Worm (Caenorhabditis elegans) whole organism, L1 larva: ENCODE data around the gene arp-11.

Source experiments
- C34B4.2 ChIP-seq: sonication (generic microtip); optimal IDR thresholded peaks from 2 replicates; lab custom pipeline; 2017; ENCODE audit warnings: mild to moderate bottlenecking, missing genetic modification characterization, missing compliant biosample characterization
- Y116A8C.19 ChIP-seq: sonication (generic microtip); optimal IDR thresholded peaks from 2 replicates; lab custom pipeline; 2016; ENCODE audit warnings: missing compliant biosample characterization, missing genetic modification characterization, borderline replicate concordance
- alr-1 ChIP-seq: fragments of 200-800 bp; sonication (Bioruptor generic); optimal IDR thresholded peaks from 2 replicates; lab custom pipeline; 2018; ENCODE audit warnings: borderline replicate concordance, mild to moderate bottlenecking, missing genetic modification characterization, missing compliant biosample characterization
- aly-2 ChIP-seq: fragments of 150-350 bp; optimal IDR thresholded peaks from 2 replicates; lab custom pipeline; 2014; ENCODE audit warnings: missing biosample characterization, missing genetic modification characterization
- ceh-8 ChIP-seq: fragments of 200-800 bp; sonication (Bioruptor generic); optimal IDR thresholded peaks from 2 replicates; lab custom pipeline; 2018; ENCODE audit warnings: mild to moderate bottlenecking, missing genetic modification characterization, moderate library complexity, missing compliant biosample characterization
- ceh-88 ChIP-seq: fragments of 200-800 bp; sonication (Bioruptor generic); IDR thresholded peaks from 2 replicates; pipeline ENCODE4 v1.3.6; 2022; ENCODE audit warnings: missing genetic modification characterization, missing compliant biosample characterization
- ces-1 ChIP-seq: fragments of 150-350 bp; optimal IDR thresholded peaks from 2 replicates; lab custom pipeline; 2014; ENCODE audit warnings: missing biosample characterization, missing genetic modification reagents, missing genetic modification characterization
- efl-1 ChIP-seq, 4 experiments: fragments of 150-350 bp; optimal IDR thresholded peaks in 3 of 4; peaks in 1 of 4; 1 replicate in 1 of 4; 2 replicates in 3 of 4; lab custom pipeline; 2014; ENCODE audit warnings: missing biosample characterization in 2 of 4, missing genetic modification characterization in 2 of 4, missing genetic modification reagents in 2 of 4
- efl-3 ChIP-seq: fragments of 200-800 bp; sonication (Bioruptor generic); optimal IDR thresholded peaks from 2 replicates; lab custom pipeline; 2018; ENCODE audit warnings: mild to moderate bottlenecking, missing genetic modification characterization, missing compliant biosample characterization
- egl-13 ChIP-seq: sonication (generic microtip); optimal IDR thresholded peaks from 2 replicates; lab custom pipeline; 2016; ENCODE audit warnings: missing genotype, missing genetic modification reagents, missing genetic modification characterization, missing compliant biosample characterization
- elt-2 ChIP-seq: sonication (generic microtip); optimal IDR thresholded peaks from 2 replicates; lab custom pipeline; 2016; ENCODE audit warnings: missing genetic modification characterization, mild to moderate bottlenecking, inconsistent platforms, missing compliant biosample characterization, missing genetic modification reagents
- fkh-10 ChIP-seq: sonication (generic microtip); optimal IDR thresholded peaks from 2 replicates; lab custom pipeline; 2017; ENCODE audit warnings: missing biosample characterization, missing genetic modification reagents, missing genetic modification characterization
- fkh-4 ChIP-seq: sonication (generic microtip); optimal IDR thresholded peaks from 2 replicates; lab custom pipeline; 2016; ENCODE audit warnings: missing compliant biosample characterization, missing genetic modification characterization, borderline replicate concordance
- fos-1 ChIP-seq: fragments of 150-350 bp; optimal IDR thresholded peaks from 2 replicates; lab custom pipeline; 2014; ENCODE audit warnings: missing biosample characterization, missing genetic modification characterization
- grh-1 ChIP-seq: fragments of 200-800 bp; sonication (Bioruptor generic); IDR thresholded peaks from 2 replicates; pipeline ENCODE4 v1.3.6; 2022; ENCODE audit warnings: missing genetic modification reagents, missing genetic modification characterization, missing compliant biosample characterization
- hlh-4 ChIP-seq: sonication (generic microtip); optimal IDR thresholded peaks from 2 replicates; lab custom pipeline; 2016; ENCODE audit warnings: mild to moderate bottlenecking, missing genetic modification characterization, missing compliant biosample characterization
- irx-1 ChIP-seq: sonication (generic microtip); optimal IDR thresholded peaks from 2 replicates; lab custom pipeline; 2016; ENCODE audit warnings: missing genetic modification characterization, missing compliant biosample characterization
- jun-1 ChIP-seq: fragments of 150-350 bp; optimal IDR thresholded peaks from 2 replicates; lab custom pipeline; 2014; ENCODE audit warnings: missing biosample characterization, missing genetic modification reagents, missing genetic modification characterization
- lin-14 ChIP-seq: fragments of 200-800 bp; sonication (Bioruptor generic); optimal IDR thresholded peaks from 2 replicates; lab custom pipeline; 2018; ENCODE audit warnings: mild to moderate bottlenecking, missing genetic modification characterization, moderate library complexity, missing compliant biosample characterization
- lir-3 ChIP-seq: sonication (generic microtip); optimal IDR thresholded peaks from 2 replicates; lab custom pipeline; 2016; ENCODE audit warnings: mild to moderate bottlenecking, missing genetic modification characterization, moderate library complexity, missing compliant biosample characterization; ENCODE audit not compliant: poor library complexity
- mdl-1 ChIP-seq, 2 experiments: fragments of 150-350 bp; optimal IDR thresholded peaks; 2 replicates each; lab custom pipeline; 2014 to 2017; ENCODE audit warnings: missing biosample characterization in 2 of 2, missing genetic modification characterization in 2 of 2, inconsistent platforms in 1 of 2
- mef-2 ChIP-seq: fragments of 150-350 bp; optimal IDR thresholded peaks from 2 replicates; lab custom pipeline; 2014; ENCODE audit warnings: missing biosample characterization, missing genetic modification characterization
- nhr-11 ChIP-seq: fragments of 150-350 bp; optimal IDR thresholded peaks from 2 replicates; lab custom pipeline; 2014; ENCODE audit warnings: missing biosample characterization, missing genetic modification characterization
- nhr-20 ChIP-seq: sonication (generic microtip); optimal IDR thresholded peaks from 2 replicates; lab custom pipeline; 2016; ENCODE audit warnings: mild to moderate bottlenecking, missing genetic modification characterization, missing compliant biosample characterization
- nhr-237 ChIP-seq: fragments of 150-350 bp; optimal IDR thresholded peaks from 2 replicates; lab custom pipeline; 2014; ENCODE audit warnings: missing biosample characterization, missing genetic modification characterization
- nhr-28 ChIP-seq: fragments of 150-350 bp; optimal IDR thresholded peaks from 2 replicates; lab custom pipeline; 2014; ENCODE audit warnings: missing biosample characterization, missing genetic modification characterization
- nhr-47 ChIP-seq: sonication (generic microtip); optimal IDR thresholded peaks from 2 replicates; lab custom pipeline; 2016; ENCODE audit warnings: mild to moderate bottlenecking, missing genetic modification characterization, moderate library complexity, missing compliant biosample characterization
- nhr-71 ChIP-seq: sonication (generic microtip); optimal IDR thresholded peaks from 2 replicates; lab custom pipeline; 2016; ENCODE audit warnings: mild to moderate bottlenecking, missing genetic modification characterization, moderate library complexity, missing compliant biosample characterization
- nhr-76 ChIP-seq: sonication (generic microtip); optimal IDR thresholded peaks from 2 replicates; lab custom pipeline; 2017; ENCODE audit warnings: missing biosample characterization, missing genetic modification characterization
- nhr-77 ChIP-seq: fragments of 150-350 bp; optimal IDR thresholded peaks from 2 replicates; lab custom pipeline; 2014; ENCODE audit warnings: missing biosample characterization, missing genetic modification characterization
- nhr-84 ChIP-seq: sonication (generic microtip); optimal IDR thresholded peaks from 2 replicates; lab custom pipeline; 2017; ENCODE audit warnings: missing biosample characterization, missing genetic modification characterization
- nhr-90 ChIP-seq: sonication (generic microtip); optimal IDR thresholded peaks from 2 replicates; lab custom pipeline; 2016; ENCODE audit warnings: mild to moderate bottlenecking, missing genetic modification characterization, missing compliant biosample characterization; ENCODE audit not compliant: poor library complexity
- pax-3 ChIP-seq: fragments of 200-800 bp; sonication (Bioruptor generic); optimal IDR thresholded peaks from 2 replicates; lab custom pipeline; 2018; ENCODE audit warnings: mild to moderate bottlenecking, missing genetic modification characterization, moderate library complexity, missing compliant biosample characterization
- pqm-1 ChIP-seq: sonication (generic microtip); optimal IDR thresholded peaks from 3 replicates; lab custom pipeline; 2017; ENCODE audit warnings: missing biosample characterization, missing genetic modification characterization
- rnt-1 ChIP-seq: sonication (generic microtip); optimal IDR thresholded peaks from 2 replicates; lab custom pipeline; 2016; ENCODE audit warnings: mild to moderate bottlenecking, missing genetic modification characterization, moderate library complexity, missing compliant biosample characterization
- snu-23 ChIP-seq: sonication (generic microtip); optimal IDR thresholded peaks from 2 replicates; lab custom pipeline; 2016; ENCODE audit warnings: missing genetic modification characterization, missing compliant biosample characterization
- sox-4 ChIP-seq: sonication (generic microtip); optimal IDR thresholded peaks from 2 replicates; lab custom pipeline; 2016; ENCODE audit warnings: missing genetic modification characterization, missing compliant biosample characterization
- sup-37 ChIP-seq: fragments of 200-800 bp; sonication (Bioruptor generic); optimal IDR thresholded peaks from 2 replicates; lab custom pipeline; 2018; ENCODE audit warnings: mild to moderate bottlenecking, missing genetic modification characterization, missing compliant biosample characterization
- swsn-7 ChIP-seq: sonication (generic microtip); optimal IDR thresholded peaks from 2 replicates; lab custom pipeline; 2016; ENCODE audit warnings: missing genetic modification characterization, missing compliant biosample characterization
- tbx-2 ChIP-seq: sonication (generic microtip); optimal IDR thresholded peaks from 2 replicates; lab custom pipeline; 2016; ENCODE audit warnings: missing genetic modification characterization, missing compliant biosample characterization
- tlp-1 ChIP-seq: fragments of 150-350 bp; optimal IDR thresholded peaks from 2 replicates; lab custom pipeline; 2014; ENCODE audit warnings: missing biosample characterization, missing genetic modification characterization
- unc-130 ChIP-seq: fragments of 150-350 bp; optimal IDR thresholded peaks from 2 replicates; lab custom pipeline; 2017; ENCODE audit warnings: missing biosample characterization, missing genetic modification characterization, inconsistent platforms
- unc-30 ChIP-seq: sonication (generic microtip); optimal IDR thresholded peaks from 2 replicates; lab custom pipeline; 2017; ENCODE audit warnings: missing biosample characterization, missing genetic modification characterization
- unc-98 ChIP-seq: fragments of 200-800 bp; sonication (Bioruptor generic); IDR thresholded peaks from 2 replicates; pipeline ENCODE4 v1.3.6; 2022; ENCODE audit warnings: missing genetic modification characterization, missing compliant biosample characterization
- vab-15 ChIP-seq: sonication (generic microtip); optimal IDR thresholded peaks from 2 replicates; lab custom pipeline; 2017; ENCODE audit warnings: missing genotype, mild to moderate bottlenecking, missing genetic modification characterization, missing compliant biosample characterization
- xbp-1 ChIP-seq: sonication (generic microtip); optimal IDR thresholded peaks from 2 replicates; lab custom pipeline; 2016; ENCODE audit warnings: missing genetic modification characterization, missing compliant biosample characterization
- zag-1 ChIP-seq: fragments of 150-350 bp; optimal IDR thresholded peaks from 2 replicates; lab custom pipeline; 2014; ENCODE audit warnings: missing biosample characterization, missing genetic modification characterization
- zip-4 ChIP-seq: fragments of 200-800 bp; sonication (Bioruptor generic); optimal IDR thresholded peaks from 2 replicates; lab custom pipeline; 2018; ENCODE audit warnings: mild to moderate bottlenecking, missing genetic modification characterization, moderate library complexity, missing compliant biosample characterization
- ztf-11 ChIP-seq, 2 experiments: sonication (generic microtip); optimal IDR thresholded peaks; 2 replicates each; lab custom pipeline; 2016 to 2017; ENCODE audit warnings: missing genetic modification characterization in 2 of 2, missing biosample characterization in 1 of 2, missing compliant biosample characterization in 1 of 2
- ztf-4 ChIP-seq: fragments of 150-350 bp; optimal IDR thresholded peaks from 2 replicates; lab custom pipeline; 2014; ENCODE audit warnings: missing biosample characterization, missing genetic modification characterization

Gene arp-11

ce11 chrIV:7906643-7907042 is 4.6 kb upstream of the arp-11 start:
- TF ChIP-seq mef-2 (tag; lab: Kevin White, UChicago): no peak
- TF ChIP-seq efl-1 (optimal IDR thresholded peaks at IDR 0.05; lab: Kevin White, UChicago): no peak
- TF ChIP-seq efl-1 (GFP tag; optimal IDR thresholded peaks at IDR 0.05 in 1 of 2; lab: Kevin White, UChicago): peak in 1 of 2 experiments; percentile 91

ce11 chrIV:7903359-7903758 is 1.3 kb upstream of the arp-11 start, which contains the start of gene C49H3.6:
C49H3.6 (plus strand) TSS chrIV:7903738.
- no peak for TF ChIP-seq alr-1
- peak; percentile 79 for TF ChIP-seq lin-14 (GFP tag; lab: Kevin White, UChicago)
- TF ChIP-seq tbx-2 (tag; lab: Kevin White, UChicago): peak; percentile 6
- no peak for TF ChIP-seq grh-1 (GFP tag; lab: Robert Waterston, UW)
- no peak for TF ChIP-seq jun-1 (tag; lab: Kevin White, UChicago)
- no peak for TF ChIP-seq vab-15 (tag; lab: Kevin White, UChicago)
- no peak for TF ChIP-seq zip-4 (GFP tag; lab: Kevin White, UChicago)
- no peak for TF ChIP-seq ces-1 (GFP tag; lab: Kevin White, UChicago)
- TF ChIP-seq lir-3 (tag; lab: Kevin White, UChicago): peak; percentile 3
- no peak for TF ChIP-seq egl-13 (tag; lab: Kevin White, UChicago)
- TF ChIP-seq snu-23: peak; percentile 47
- TF ChIP-seq irx-1 (tag; lab: Kevin White, UChicago): no peak
- TF ChIP-seq sup-37 (GFP tag; lab: Kevin White, UChicago): no peak
- TF ChIP-seq nhr-20: peak; percentile 17
- no peak for TF ChIP-seq C34B4.2 (tag; lab: Kevin White, UChicago)
- no peak for TF ChIP-seq nhr-11
- no peak for TF ChIP-seq zag-1
- no peak for TF ChIP-seq efl-3 (GFP tag; lab: Kevin White, UChicago)
- no peak for TF ChIP-seq fos-1
- no peak for TF ChIP-seq aly-2 (tag; lab: Kevin White, UChicago)
- peak; percentile 40 for TF ChIP-seq swsn-7 (tag; lab: Kevin White, UChicago)
- TF ChIP-seq nhr-90 (tag; lab: Kevin White, UChicago): no peak
- TF ChIP-seq ztf-11 (tag; optimal IDR thresholded peaks at IDR 0.05; lab: Kevin White, UChicago): no peak
- no peak for TF ChIP-seq pax-3 (tag; lab: Kevin White, UChicago)
- TF ChIP-seq nhr-84 (tag; lab: Kevin White, UChicago): no peak
- peak; percentile 24 to 26 for TF ChIP-seq efl-1 (optimal IDR thresholded peaks at IDR 0.05; lab: Kevin White, UChicago)
- TF ChIP-seq efl-1 (GFP tag; optimal IDR thresholded peaks at IDR 0.05 in 1 of 2; lab: Kevin White, UChicago): no peak
- TF ChIP-seq nhr-76 (tag; lab: Kevin White, UChicago): no peak
- TF ChIP-seq rnt-1: peak; percentile 42
- TF ChIP-seq nhr-237 (tag; lab: Kevin White, UChicago): no peak
- TF ChIP-seq nhr-28: no peak
- TF ChIP-seq elt-2: no peak
- no peak for TF ChIP-seq pqm-1 (tag; lab: Kevin White, UChicago)
- TF ChIP-seq ceh-88 (GFP tag; lab: Robert Waterston, UW): 0 out of 2 replicates have a peak, but pooled peaks have one; percentile 24
- TF ChIP-seq sox-4 (tag; lab: Kevin White, UChicago): no peak
- TF ChIP-seq tlp-1: no peak
- no peak for TF ChIP-seq fkh-4
- peak; percentile 5 for TF ChIP-seq xbp-1 (tag; lab: Kevin White, UChicago)
- TF ChIP-seq ceh-8 (GFP tag; lab: Kevin White, UChicago): no peak
- TF ChIP-seq fkh-10 (GFP tag; lab: Kevin White, UChicago): peak; percentile 2
- TF ChIP-seq Y116A8C.19 (tag; lab: Kevin White, UChicago): no peak
- TF ChIP-seq unc-30 (tag; lab: Kevin White, UChicago): no peak
- no peak for TF ChIP-seq nhr-77 (tag; lab: Kevin White, UChicago)
- TF ChIP-seq unc-98 (GFP tag; lab: Robert Waterston, UW): no peak
- no peak for TF ChIP-seq hlh-4
- no peak for TF ChIP-seq unc-130
- no peak for TF ChIP-seq nhr-47 (tag; lab: Kevin White, UChicago)
- TF ChIP-seq ztf-4 (tag; lab: Kevin White, UChicago): peak; percentile 5
- TF ChIP-seq mdl-1 (tag; optimal IDR thresholded peaks at IDR 0.05; lab: Kevin White, UChicago): peak in 1 of 2 experiments; percentile 21
- peak; percentile 55 for TF ChIP-seq nhr-71
